Worm (Caenorhabditis elegans) whole organism, midembryonic: ENCODE data around the gene rhi-1.

ENCODE experiments used
- T22C8.4 ChIP-seq: fragments of 200-800 bp; sonication (Bioruptor generic); IDR thresholded peaks from 2 replicates; pipeline ENCODE4 v1.3.6; 2022; ENCODE audit warnings: missing genetic modification characterization, missing compliant biosample characterization
- cog-1 ChIP-seq: sonication (generic microtip); optimal IDR thresholded peaks from 2 replicates; lab custom pipeline; 2016; ENCODE audit warnings: missing genetic modification characterization, missing compliant biosample characterization
- flt-1 ChIP-seq: fragments of 200-800 bp; sonication (Bioruptor generic); IDR thresholded peaks from 2 replicates; pipeline ENCODE4 v1.3.6; 2022; ENCODE audit warnings: missing genetic modification characterization, missing compliant biosample characterization
- klf-2 ChIP-seq: fragments of 200-800 bp; sonication (Bioruptor generic); conservative IDR thresholded peaks from 2 replicates; pipeline ENCODE4 v1.3.6; 2022; ENCODE audit warnings: missing genetic modification reagents, missing genetic modification characterization, missing compliant biosample characterization
- med-1 ChIP-seq: sonication (generic microtip); optimal IDR thresholded peaks from 2 replicates; lab custom pipeline; 2017; ENCODE audit warnings: missing genetic modification characterization, mild to moderate bottlenecking, missing compliant biosample characterization, antibody characterized with exemption, missing genetic modification reagents; ENCODE audit not compliant: insufficient read depth
- tab-1 ChIP-seq: fragments of 200-800 bp; sonication (Bioruptor generic); IDR thresholded peaks from 2 replicates; pipeline ENCODE4 v1.3.6; 2022; ENCODE audit warnings: missing genetic modification characterization, missing compliant biosample characterization
- ztf-23 ChIP-seq: fragments of 200-800 bp; sonication (Bioruptor generic); IDR thresholded peaks from 2 replicates; pipeline ENCODE4 v1.3.6; 2022; ENCODE audit warnings: missing genetic modification reagents, missing genetic modification characterization, missing compliant biosample characterization
- ztf-29 ChIP-seq: fragments of 200-800 bp; sonication (Bioruptor generic); IDR thresholded peaks from 2 replicates; pipeline ENCODE4 v1.3.6; 2022; ENCODE audit warnings: missing genetic modification reagents, missing genetic modification characterization, missing compliant biosample characterization

ce11 chrX:4548929-4549328, 40.6 kb downstream of the rhi-1 start:
- TF ChIP-seq klf-2 (GFP tag; lab: Robert Waterston, UW) (no peak), tab-1 (GFP tag; lab: Robert Waterston, UW) (no peak), flt-1 (GFP tag; lab: Robert Waterston, UW) (no peak), ztf-23 (GFP tag; lab: Robert Waterston, UW) (no peak), ztf-29 (GFP tag; lab: Robert Waterston, UW) (no peak), med-1 (GFP tag; lab: Kevin White, UChicago) (no peak), cog-1 (tag; lab: Kevin White, UChicago) (no peak), T22C8.4 (GFP tag; lab: Robert Waterston, UW) (no peak)
